Worm (Caenorhabditis elegans) whole organism, L3 larva: ENCODE measurements around the gene abhd-5.2.

ENCODE experiments used
- R02D3.7 ChIP-seq: fragments of 150-350 bp; optimal IDR thresholded peaks from 2 replicates; lab custom pipeline; 2014; ENCODE audit warnings: missing biosample characterization, missing genetic modification characterization
- ZK546.5 ChIP-seq: sonication (generic microtip); optimal IDR thresholded peaks from 2 replicates; lab custom pipeline; 2017; ENCODE audit warnings: missing biosample characterization, missing genetic modification characterization
- aly-2 ChIP-seq: fragments of 150-350 bp; optimal IDR thresholded peaks from 2 replicates; lab custom pipeline; 2014; ENCODE audit warnings: missing biosample characterization, missing genetic modification characterization
- ama-1 ChIP-seq: fragments of 150-350 bp; optimal IDR thresholded peaks from 2 replicates; lab custom pipeline; 2018
- ceh-16 ChIP-seq: sonication (generic microtip); optimal IDR thresholded peaks from 2 replicates; lab custom pipeline; 2017; ENCODE audit warnings: missing biosample characterization, missing genetic modification characterization
- ceh-28 ChIP-seq: fragments of 150-350 bp; optimal IDR thresholded peaks from 2 replicates; lab custom pipeline; 2014; ENCODE audit warnings: missing biosample characterization, missing genetic modification reagents, missing genetic modification characterization
- ceh-82 ChIP-seq: fragments of 150-350 bp; optimal IDR thresholded peaks from 2 replicates; lab custom pipeline; 2014; ENCODE audit warnings: missing biosample characterization, missing genetic modification characterization
- ceh-9 ChIP-seq: sonication (generic microtip); optimal IDR thresholded peaks from 2 replicates; lab custom pipeline; 2018; ENCODE audit warnings: missing biosample characterization, missing genetic modification characterization
- daf-12 ChIP-seq: fragments of 150-350 bp; optimal IDR thresholded peaks from 2 replicates; lab custom pipeline; 2014; ENCODE audit warnings: missing biosample characterization, missing genetic modification reagents, missing genetic modification characterization
- egl-27 ChIP-seq: sonication (generic microtip); optimal IDR thresholded peaks from 4 replicates; lab custom pipeline; 2017; ENCODE audit warnings: missing biosample characterization, missing genetic modification reagents, missing genetic modification characterization
- egl-5 ChIP-seq: fragments of 150-350 bp; optimal IDR thresholded peaks from 2 replicates; lab custom pipeline; 2017; ENCODE audit warnings: missing biosample characterization, missing genetic modification reagents, missing genetic modification characterization, inconsistent platforms
- elt-1 ChIP-seq: fragments of 150-350 bp; optimal IDR thresholded peaks from 2 replicates; lab custom pipeline; 2014; ENCODE audit warnings: missing biosample characterization, missing genetic modification characterization
- elt-2 ChIP-seq: sonication (generic microtip); optimal IDR thresholded peaks from 2 replicates; lab custom pipeline; 2016; ENCODE audit warnings: missing genetic modification reagents, mild to moderate bottlenecking, missing genetic modification characterization, missing compliant biosample characterization
- elt-3 ChIP-seq, 3 experiments: fragments of 150-350 bp in 1 of 3; sonication (generic microtip) in 2 of 3; optimal IDR thresholded peaks; 2 replicates in 2 of 3; 4 replicates in 1 of 3; lab custom pipeline; 2014 to 2017; ENCODE audit warnings: missing biosample characterization in 3 of 3, missing genetic modification characterization in 3 of 3
- eor-1 ChIP-seq, 2 experiments: fragments of 150-350 bp; optimal IDR thresholded peaks; 2 replicates each; lab custom pipeline; 2014 to 2018; ENCODE audit warnings: missing biosample characterization in 2 of 2, missing genetic modification characterization in 2 of 2
- fkh-10 ChIP-seq: sonication (generic microtip); optimal IDR thresholded peaks from 2 replicates; lab custom pipeline; 2017; ENCODE audit warnings: missing biosample characterization, missing genetic modification reagents, missing genetic modification characterization
- fkh-2 ChIP-seq: fragments of 150-350 bp; optimal IDR thresholded peaks from 2 replicates; lab custom pipeline; 2014; ENCODE audit warnings: missing biosample characterization, missing genetic modification reagents, missing genetic modification characterization
- fos-1 ChIP-seq: fragments of 150-350 bp; optimal IDR thresholded peaks from 2 replicates; lab custom pipeline; 2014; ENCODE audit warnings: missing biosample characterization, missing genetic modification characterization
- hmg-11 ChIP-seq: sonication (generic microtip); optimal IDR thresholded peaks from 2 replicates; lab custom pipeline; 2016; ENCODE audit warnings: missing genetic modification characterization, missing compliant biosample characterization
- jun-1 ChIP-seq: fragments of 150-350 bp; optimal IDR thresholded peaks from 2 replicates; lab custom pipeline; 2014; ENCODE audit warnings: missing biosample characterization, missing genetic modification reagents, missing genetic modification characterization
- lin-15B ChIP-seq: fragments of 150-350 bp; optimal IDR thresholded peaks from 2 replicates; lab custom pipeline; 2014; ENCODE audit warnings: missing biosample characterization, missing genetic modification characterization
- lin-39 ChIP-seq: fragments of 150-350 bp; optimal IDR thresholded peaks from 2 replicates; lab custom pipeline; 2018; ENCODE audit warnings: missing biosample characterization, missing genetic modification reagents, missing genetic modification characterization
- lsy-12 ChIP-seq: sonication (generic microtip); optimal IDR thresholded peaks from 2 replicates; lab custom pipeline; 2016; ENCODE audit warnings: mild to moderate bottlenecking, missing genetic modification characterization, missing compliant biosample characterization
- mdl-1 ChIP-seq: fragments of 150-350 bp; optimal IDR thresholded peaks from 2 replicates; lab custom pipeline; 2014; ENCODE audit warnings: missing biosample characterization, missing genetic modification characterization
- mml-1 ChIP-seq: fragments of 150-350 bp; sonication (generic microtip); optimal IDR thresholded peaks from 3 replicates; lab custom pipeline; 2014; ENCODE audit warnings: missing biosample characterization, missing genetic modification characterization
- nfya-1 ChIP-seq: sonication (generic microtip); optimal IDR thresholded peaks from 2 replicates; lab custom pipeline; 2017; ENCODE audit warnings: missing genetic modification characterization, mild to moderate bottlenecking, missing compliant biosample characterization, antibody characterized with exemption, moderate library complexity; ENCODE audit not compliant: insufficient read depth
- nhr-11 ChIP-seq: fragments of 150-350 bp; optimal IDR thresholded peaks from 2 replicates; lab custom pipeline; 2014; ENCODE audit warnings: missing biosample characterization, missing genetic modification characterization
- nhr-12 ChIP-seq: fragments of 150-350 bp; optimal IDR thresholded peaks from 2 replicates; lab custom pipeline; 2014; ENCODE audit warnings: missing biosample characterization, missing genetic modification characterization
- nhr-23 ChIP-seq: fragments of 150-350 bp; optimal IDR thresholded peaks from 2 replicates; lab custom pipeline; 2014; ENCODE audit warnings: missing biosample characterization, missing genetic modification reagents, missing genetic modification characterization
- nhr-237 ChIP-seq: fragments of 150-350 bp; optimal IDR thresholded peaks from 2 replicates; lab custom pipeline; 2014; ENCODE audit warnings: missing biosample characterization, missing genetic modification characterization
- nhr-25 ChIP-seq: sonication (generic microtip); optimal IDR thresholded peaks from 2 replicates; lab custom pipeline; 2017; ENCODE audit warnings: missing biosample characterization, missing genetic modification characterization
- nhr-28 ChIP-seq: fragments of 150-350 bp; optimal IDR thresholded peaks from 2 replicates; lab custom pipeline; 2014; ENCODE audit warnings: missing biosample characterization, missing genetic modification characterization
- nhr-43 ChIP-seq: sonication (generic microtip); optimal IDR thresholded peaks from 2 replicates; lab custom pipeline; 2016; ENCODE audit warnings: mild to moderate bottlenecking, missing genetic modification characterization, missing compliant biosample characterization; ENCODE audit not compliant: poor library complexity, severe bottlenecking
- nhr-67 ChIP-seq: fragments of 150-350 bp; optimal IDR thresholded peaks from 2 replicates; lab custom pipeline; 2014; ENCODE audit warnings: missing biosample characterization, missing genetic modification characterization
- nhr-76 ChIP-seq: fragments of 150-350 bp; sonication (generic microtip); optimal IDR thresholded peaks from 5 replicates; lab custom pipeline; 2014; ENCODE audit warnings: missing biosample characterization, missing genetic modification characterization
- nhr-77 ChIP-seq: fragments of 150-350 bp; optimal IDR thresholded peaks from 2 replicates; lab custom pipeline; 2014; ENCODE audit warnings: missing biosample characterization, missing genetic modification characterization
- pha-4 ChIP-seq: fragments of 150-350 bp; optimal IDR thresholded peaks from 2 replicates; lab custom pipeline; 2014; ENCODE audit warnings: missing biosample characterization, missing genetic modification reagents, missing genetic modification characterization
- pqm-1 ChIP-seq: fragments of 150-350 bp; optimal IDR thresholded peaks from 2 replicates; lab custom pipeline; 2017; ENCODE audit warnings: missing biosample characterization, missing genetic modification characterization, inconsistent platforms
- sea-2 ChIP-seq: fragments of 150-350 bp; sonication (generic microtip); optimal IDR thresholded peaks from 4 replicates; lab custom pipeline; 2014; ENCODE audit warnings: missing biosample characterization, missing genetic modification reagents, missing genetic modification characterization
- skn-1 ChIP-seq: fragments of 150-350 bp; optimal IDR thresholded peaks from 2 replicates; lab custom pipeline; 2014; ENCODE audit warnings: missing biosample characterization, missing genetic modification characterization
- snpc-4 ChIP-seq: fragments of 150-350 bp; optimal IDR thresholded peaks from 2 replicates; lab custom pipeline; 2014; ENCODE audit warnings: missing biosample characterization, missing genetic modification characterization
- tbx-2 ChIP-seq: sonication (generic microtip); optimal IDR thresholded peaks from 2 replicates; lab custom pipeline; 2016; ENCODE audit warnings: mild to moderate bottlenecking, missing genetic modification characterization, missing compliant biosample characterization
- unc-39 ChIP-seq: sonication (generic microtip); optimal IDR thresholded peaks from 4 replicates; lab custom pipeline; 2017; ENCODE audit warnings: missing biosample characterization, missing genetic modification characterization
- unc-62 ChIP-seq: fragments of 150-350 bp; sonication (generic microtip); optimal IDR thresholded peaks from 4 replicates; lab custom pipeline; 2014; ENCODE audit warnings: missing biosample characterization, missing genetic modification reagents, missing genetic modification characterization
- zag-1 ChIP-seq: fragments of 150-350 bp; optimal IDR thresholded peaks from 2 replicates; lab custom pipeline; 2014; ENCODE audit warnings: missing biosample characterization, missing genetic modification characterization
- ztf-11 ChIP-seq: fragments of 150-350 bp; optimal IDR thresholded peaks from 2 replicates; lab custom pipeline; 2014; ENCODE audit warnings: missing biosample characterization, missing genetic modification characterization
- ztf-4 ChIP-seq: fragments of 150-350 bp; optimal IDR thresholded peaks from 2 replicates; lab custom pipeline; 2014; ENCODE audit warnings: missing biosample characterization, missing genetic modification characterization

Gene abhd-5.2

ce11 chrV:4844591-4844990 lies at the start of gene abhd-5.2:
abhd-5.2 (plus strand) TSS chrV:4844685.
- peak; percentile 29 for TF ChIP-seq lin-15B
- no peak for TF ChIP-seq jun-1
- TF ChIP-seq daf-12 = no peak
- peak; percentile 26 for TF ChIP-seq elt-2
- no peak for TF ChIP-seq sea-2 (GFP tag; lab: Kevin White, UChicago)
- no peak for TF ChIP-seq ceh-16 (tag; lab: Kevin White, UChicago)
- TF ChIP-seq nfya-1 (tag; lab: Kevin White, UChicago) = peak; percentile 62
- TF ChIP-seq lsy-12 (tag; lab: Kevin White, UChicago) = no peak
- no peak for TF ChIP-seq ZK546.5 (tag; lab: Kevin White, UChicago)
- TF ChIP-seq nhr-76 = no peak
- no peak for TF ChIP-seq mdl-1 (tag; lab: Kevin White, UChicago)
- TF ChIP-seq lin-39 (tag; lab: Kevin White, UChicago) = peak; percentile 48
- TF ChIP-seq ztf-4 (tag; lab: Kevin White, UChicago) = no peak
- TF ChIP-seq unc-62 (GFP tag; lab: Kevin White, UChicago) = no peak
- TF ChIP-seq nhr-25 (tag; lab: Kevin White, UChicago) = peak; percentile 37
- TF ChIP-seq nhr-23 (tag; lab: Kevin White, UChicago) = peak; percentile 8
- TF ChIP-seq mml-1 (tag; lab: Kevin White, UChicago) = no peak
- TF ChIP-seq fkh-2 = no peak
- TF ChIP-seq ztf-11 = no peak
- no peak for TF ChIP-seq ceh-9 (tag; lab: Kevin White, UChicago)
- TF ChIP-seq pqm-1 (tag; lab: Kevin White, UChicago) = peak; percentile 39
- no peak for TF ChIP-seq eor-1 (tag; optimal IDR thresholded peaks at IDR 0.05; lab: Kevin White, UChicago)
- no peak for TF ChIP-seq egl-5 (tag; lab: Kevin White, UChicago)
- peak; percentile 55 for TF ChIP-seq hmg-11
- no peak for TF ChIP-seq nhr-237 (tag; lab: Kevin White, UChicago)
- no peak for TF ChIP-seq elt-3 (tag; optimal IDR thresholded peaks at IDR 0.05; lab: Kevin White, UChicago)
- TF ChIP-seq R02D3.7 = no peak
- peak; percentile 50 for TF ChIP-seq pha-4 (tag; lab: Kevin White, UChicago)
- TF ChIP-seq nhr-11 (tag; lab: Kevin White, UChicago) = no peak
- TF ChIP-seq fkh-10 = no peak
- TF ChIP-seq nhr-28 = no peak
- no peak for TF ChIP-seq egl-27 (tag; lab: Kevin White, UChicago)
- no peak for TF ChIP-seq elt-1
- TF ChIP-seq tbx-2 = no peak
- TF ChIP-seq fos-1 (tag; lab: Kevin White, UChicago) = no peak
- no peak for TF ChIP-seq ceh-82 (tag; lab: Kevin White, UChicago)
- TF ChIP-seq unc-39 (tag; lab: Kevin White, UChicago) = no peak
- TF ChIP-seq nhr-77 (tag; lab: Kevin White, UChicago) = no peak
- TF ChIP-seq aly-2 (tag; lab: Kevin White, UChicago) = no peak
- TF ChIP-seq snpc-4 (tag; lab: Kevin White, UChicago) = peak; percentile 48
- peak; percentile 26 for TF ChIP-seq ceh-28 (tag; lab: Kevin White, UChicago)
- no peak for TF ChIP-seq zag-1
- no peak for TF ChIP-seq skn-1 (tag; lab: Kevin White, UChicago)
- no peak for TF ChIP-seq nhr-43 (tag; lab: Kevin White, UChicago)
- no peak for TF ChIP-seq ama-1
- TF ChIP-seq nhr-12 (tag; lab: Kevin White, UChicago) = no peak
- no peak for TF ChIP-seq nhr-67

DNA sequence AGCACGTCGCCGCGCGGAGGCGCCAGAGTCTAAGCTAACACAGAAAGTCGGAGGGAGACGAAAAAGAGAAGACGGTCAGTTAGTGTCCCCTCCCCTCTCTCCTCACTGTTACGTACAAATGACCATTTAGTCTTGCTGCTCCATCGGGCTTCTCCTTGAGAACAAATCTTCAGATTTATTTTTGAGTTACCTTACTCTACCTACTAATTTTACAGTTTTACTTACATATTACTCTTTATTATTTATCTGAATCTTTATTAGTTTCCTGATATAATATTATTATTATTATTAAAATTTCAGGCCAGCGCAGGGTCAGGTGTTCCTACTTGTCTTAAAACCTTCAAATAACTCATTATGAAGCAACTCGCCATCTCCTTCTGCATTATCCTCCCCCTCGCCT lies 43.7 kb upstream of the abhd-5.2 start, which contains the start of gene R02F11.1:
TSS of gene R02F11.1 (plus strand) at position 301 of the 400 bp plus-strand sequence.
- TF ChIP-seq eor-1 (tag; optimal IDR thresholded peaks at IDR 0.05; lab: Kevin White, UChicago) (no peak), tbx-2 (no peak), nhr-67 (no peak), nhr-76 (no peak), egl-5 (tag; lab: Kevin White, UChicago) (no peak), fkh-10 (no peak), ceh-28 (tag; lab: Kevin White, UChicago) (no peak), ztf-4 (tag; lab: Kevin White, UChicago) (no peak), nhr-11 (tag; lab: Kevin White, UChicago) (no peak)
